Fruit fly (Drosophila melanogaster): Measurements from ENCODE around the gene GstD1.

The GstD1 gene

dm6 chr3R:12379249-12379648, 10.2 kb upstream of the GstD1 start:
- TF ChIP-seq brk (GFP tag; optimal IDR thresholded peaks at IDR 0.05) (no peak), dsf (GFP tag; optimal IDR thresholded peaks at IDR 0.05; ENCODE audit: borderline replicate concordance) (no peak), Hr83 (GFP tag; optimal IDR thresholded peaks at IDR 0.05; ENCODE audit: poor library complexity, severe bottlenecking) (no peak), br (GFP tag; optimal IDR thresholded peaks at IDR 0.05) (no peak), Sp1 (GFP tag; optimal IDR thresholded peaks at IDR 0.05) (no peak), dl (GFP tag; optimal IDR thresholded peaks at IDR 0.05; ENCODE audit: insufficient read depth in 1 of 2, partially characterized antibody in 2 of 2) (no peak), OdsH (GFP tag; optimal IDR thresholded peaks at IDR 0.05) (no peak), Hr78 (GFP tag; optimal IDR thresholded peaks at IDR 0.05) (no peak), Dfd (GFP tag; optimal IDR thresholded peaks at IDR 0.05) (no peak), CrebA (GFP tag; optimal IDR thresholded peaks at IDR 0.05; ENCODE audit: borderline replicate concordance) (no peak), Abd-B (GFP tag; optimal IDR thresholded peaks at IDR 0.05) (no peak), Hnf4 (GFP tag; optimal IDR thresholded peaks at IDR 0.05) (no peak)

DNA sequence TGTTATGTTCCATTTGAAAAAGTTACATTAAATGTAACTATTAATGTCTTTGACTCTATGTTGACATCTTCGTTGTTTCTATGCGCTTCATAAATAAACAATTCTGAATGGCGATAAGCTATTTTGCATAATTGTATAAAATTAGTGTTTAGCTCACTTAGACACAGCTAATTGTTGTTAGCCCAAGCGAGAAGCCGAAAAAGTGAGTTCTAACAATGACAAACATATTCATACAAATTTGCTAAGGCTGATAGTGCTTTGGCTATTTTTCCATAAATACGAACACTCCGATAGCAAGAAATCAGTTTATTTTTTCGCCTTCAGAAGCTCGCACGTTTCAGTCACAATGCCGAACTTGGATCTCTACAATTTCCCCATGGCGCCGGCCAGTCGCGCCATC, 9.1 kb upstream of the GstD1 start, which contains the start of gene GstD7:
Gene GstD7, plus strand, starts transcription at position 301 of the 400 bp plus-strand sequence.
- TF ChIP-seq Dif (GFP tag; optimal IDR thresholded peaks at IDR 0.05; ENCODE audit: partially characterized antibody) = no peak
- no peak for TF ChIP-seq Mio (GFP tag; optimal IDR thresholded peaks at IDR 0.05)
- TF ChIP-seq brk (GFP tag; optimal IDR thresholded peaks at IDR 0.05) = no peak
- TF ChIP-seq woc (GFP tag; optimal IDR thresholded peaks at IDR 0.05) = no peak

DNA sequence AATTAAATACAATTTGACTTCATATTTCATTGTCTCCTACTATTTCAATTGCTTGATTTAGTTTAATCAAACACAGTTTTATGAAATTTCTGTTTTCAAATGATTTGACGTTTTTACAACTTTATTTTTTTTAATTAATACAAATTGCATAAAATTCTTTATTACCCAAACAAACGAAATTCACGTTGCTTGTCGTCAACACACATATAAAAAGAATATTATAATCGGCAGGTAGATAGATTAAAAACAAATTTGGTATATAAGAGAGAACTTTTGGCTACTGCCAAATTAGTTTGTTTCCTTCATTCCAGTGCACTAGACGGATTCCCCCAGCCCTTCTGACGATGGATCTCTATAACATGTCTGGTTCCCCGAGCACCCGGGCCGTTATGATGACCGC, 7.8 kb upstream of the GstD1 start, which contains the start of gene GstD6:
Gene GstD6, plus strand, starts transcription at position 301 of the 400 bp plus-strand sequence.
- TF ChIP-seq Jra (GFP tag; optimal IDR thresholded peaks at IDR 0.05) = no peak

DNA sequence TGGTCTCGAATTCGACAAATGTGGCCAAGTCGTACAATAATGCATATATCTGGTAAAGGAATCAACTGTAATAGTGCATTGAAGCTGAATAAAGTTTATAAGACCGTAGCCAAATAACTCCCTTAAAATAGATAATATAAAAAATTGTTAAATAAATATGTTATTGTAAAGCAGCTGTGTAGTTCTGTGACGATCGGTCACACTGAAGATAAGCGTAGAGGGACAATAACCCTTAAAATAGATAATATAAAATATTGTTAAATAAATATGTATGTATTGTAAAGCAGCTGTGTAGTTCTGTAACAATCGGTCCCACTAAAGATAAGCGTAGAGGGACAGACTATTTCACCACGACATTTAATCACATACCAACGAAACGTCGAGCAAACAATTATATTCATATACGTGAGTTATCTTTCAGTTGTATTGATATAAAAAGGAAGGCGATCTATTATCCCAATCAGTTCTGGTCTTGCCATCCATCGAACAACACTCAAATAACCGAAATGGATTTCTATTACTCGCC, 6.3 kb upstream of the GstD1 start, which contains the start of gene GstD5:
Gene GstD5, plus strand, starts transcription at position 476 of the 526 bp plus-strand sequence.
- TF ChIP-seq Rel (GFP tag; optimal IDR thresholded peaks at IDR 0.05) (no peak), Rel (tag; optimal IDR thresholded peaks at IDR 0.05) (no peak), sv (GFP tag; optimal IDR thresholded peaks at IDR 0.05) (no peak), jim (GFP tag; optimal IDR thresholded peaks at IDR 0.05) (no peak)

DNA sequence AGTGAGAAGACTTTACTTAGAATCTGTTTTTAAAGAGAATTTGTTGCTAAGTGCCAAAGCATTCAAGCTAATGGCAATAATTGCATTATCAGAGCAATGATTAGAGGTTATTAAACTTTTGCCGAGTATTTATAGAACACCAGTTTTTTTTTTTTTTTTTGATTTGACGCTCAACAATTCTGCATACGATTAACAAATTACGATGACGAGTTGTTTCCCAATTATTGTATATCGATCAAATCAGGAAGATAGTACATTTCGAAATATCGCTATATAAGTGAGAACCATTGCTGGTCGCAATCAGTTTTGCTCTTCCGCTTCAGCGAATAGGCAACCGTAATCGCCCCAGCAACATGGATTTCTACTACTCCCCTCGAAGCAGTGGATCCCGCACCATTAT, 4.7 kb upstream of the GstD1 start, which contains the start of gene GstD4:
Gene GstD4, plus strand, starts transcription at position 301 of the 400 bp plus-strand sequence.
- TF ChIP-seq dsf (GFP tag; optimal IDR thresholded peaks at IDR 0.05; ENCODE audit: borderline replicate concordance) (no peak), Hr83 (GFP tag; optimal IDR thresholded peaks at IDR 0.05; ENCODE audit: poor library complexity, severe bottlenecking) (no peak), CG9705 (GFP tag; optimal IDR thresholded peaks at IDR 0.05) (no peak), dl (GFP tag; optimal IDR thresholded peaks at IDR 0.05; ENCODE audit: insufficient read depth in 1 of 2, partially characterized antibody in 2 of 2) (no peak), Hnf4 (GFP tag; optimal IDR thresholded peaks at IDR 0.05) (no peak), psq (GFP tag; optimal IDR thresholded peaks at IDR 0.05) (no peak), usp (GFP tag; optimal IDR thresholded peaks at IDR 0.05) (no peak), h (GFP tag; optimal IDR thresholded peaks at IDR 0.05) (no peak)

DNA sequence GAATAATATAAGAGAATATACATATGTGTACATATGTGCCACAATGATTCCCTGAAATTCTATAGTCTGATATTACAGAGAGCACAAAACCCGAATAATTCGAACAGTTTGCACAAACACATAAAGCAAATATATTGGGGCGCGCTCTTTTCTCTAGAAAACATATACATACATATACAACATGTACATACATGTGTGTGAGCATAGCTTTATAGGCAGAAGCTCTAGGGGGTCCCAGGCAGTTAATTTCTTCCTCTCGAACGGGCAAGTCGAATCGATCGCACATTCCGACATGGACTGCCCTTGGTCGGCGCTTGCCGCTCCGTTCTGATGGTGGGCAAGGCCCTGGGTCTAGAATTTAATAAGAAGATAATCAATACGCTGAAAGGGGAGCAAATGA, 3.7 kb upstream of the GstD1 start, which contains the start of gene GstD3:
Gene GstD3, plus strand, starts transcription at position 269 of the 400 bp plus-strand sequence.
- TF ChIP-seq h (GFP tag; optimal IDR thresholded peaks at IDR 0.05) (no peak), woc (GFP tag; optimal IDR thresholded peaks at IDR 0.05) (no peak), sage (GFP tag; optimal IDR thresholded peaks at IDR 0.05) (no peak), foxo (GFP tag; optimal IDR thresholded peaks at IDR 0.05) (no peak), Sp1 (GFP tag; optimal IDR thresholded peaks at IDR 0.05) (no peak), CG9705 (GFP tag; optimal IDR thresholded peaks at IDR 0.05) (no peak), N (GFP tag; optimal IDR thresholded peaks at IDR 0.05) (no peak), Rel (GFP tag; optimal IDR thresholded peaks at IDR 0.05) (no peak), Rel (tag; optimal IDR thresholded peaks at IDR 0.05) (no peak), ey (GFP tag; optimal IDR thresholded peaks at IDR 0.05) (no peak), br (GFP tag; optimal IDR thresholded peaks at IDR 0.05) (no peak), Jra (GFP tag; optimal IDR thresholded peaks at IDR 0.05) (no peak), Vsx2 (GFP tag; optimal IDR thresholded peaks at IDR 0.05; ENCODE audit: partially characterized antibody) (no peak), CrebA (GFP tag; optimal IDR thresholded peaks at IDR 0.05; ENCODE audit: borderline replicate concordance) (no peak), fru (GFP tag; optimal IDR thresholded peaks at IDR 0.05) (no peak), dl (GFP tag; optimal IDR thresholded peaks at IDR 0.05; ENCODE audit: insufficient read depth in 1 of 2, partially characterized antibody in 2 of 2) (no peak), tai (GFP tag; optimal IDR thresholded peaks at IDR 0.05) (no peak), dsf (GFP tag; optimal IDR thresholded peaks at IDR 0.05; ENCODE audit: borderline replicate concordance) (no peak)

Measured in whole organism, wandering third instar larva.